Worm (Caenorhabditis elegans): ENCODE results near the gene srt-6.

srt-6 gene

ce11 chrV:7416569-7416968 lies 8.0 kb upstream of the srt-6 start:
- peak; percentile 7 for TF ChIP-seq nhr-23 (tag; optimal IDR thresholded peaks at IDR 0.05)
- TF ChIP-seq elt-1 (tag; optimal IDR thresholded peaks at IDR 0.05): no peak
- TF ChIP-seq nhr-77 (tag; optimal IDR thresholded peaks at IDR 0.05): no peak
- peak; percentile 20 for TF ChIP-seq nhr-43 (tag; optimal IDR thresholded peaks at IDR 0.05; ENCODE audit: poor library complexity, severe bottlenecking)
- TF ChIP-seq ama-1 (optimal IDR thresholded peaks at IDR 0.05): peak; percentile 57

ce11 chrV:7415780-7416428 lies 7.3 kb upstream of the srt-6 start, which contains the start of gene F18E3.13:
Gene F18E3.13, plus strand, starts transcription at chrV:7416164.
- no peak for TF ChIP-seq aly-2 (tag; optimal IDR thresholded peaks at IDR 0.05)
- no peak for TF ChIP-seq zag-1 (tag; optimal IDR thresholded peaks at IDR 0.05)
- TF ChIP-seq nhr-23 (tag; optimal IDR thresholded peaks at IDR 0.05): peak; percentile 85
- peak; percentile 7 for TF ChIP-seq lsy-12 (tag; optimal IDR thresholded peaks at IDR 0.05)
- no peak for TF ChIP-seq fkh-2 (tag; optimal IDR thresholded peaks at IDR 0.05)
- TF ChIP-seq daf-12 (tag; optimal IDR thresholded peaks at IDR 0.05): no peak
- TF ChIP-seq nhr-25 (tag; optimal IDR thresholded peaks at IDR 0.05): peak; percentile 92
- peak; percentile 34 for TF ChIP-seq tbx-2 (tag; optimal IDR thresholded peaks at IDR 0.05)
- TF ChIP-seq ceh-82 (tag; optimal IDR thresholded peaks at IDR 0.05): no peak
- TF ChIP-seq ztf-11 (tag; optimal IDR thresholded peaks at IDR 0.05): no peak
- TF ChIP-seq R02D3.7 (tag; optimal IDR thresholded peaks at IDR 0.05): no peak
- no peak for TF ChIP-seq mml-1 (tag; optimal IDR thresholded peaks at IDR 0.05)
- peak; percentile 33 to 44 (median 38) for TF ChIP-seq elt-3 (tag; optimal IDR thresholded peaks at IDR 0.05)
- TF ChIP-seq jun-1 (tag; optimal IDR thresholded peaks at IDR 0.05): peak; percentile 37
- peak; percentile 93 for TF ChIP-seq nhr-43 (tag; optimal IDR thresholded peaks at IDR 0.05; ENCODE audit: poor library complexity, severe bottlenecking)
- peak; percentile 22 for TF ChIP-seq egl-27 (tag; optimal IDR thresholded peaks at IDR 0.05)
- TF ChIP-seq ama-1 (optimal IDR thresholded peaks at IDR 0.05): peak; percentile 93

- TF ChIP-seq nhr-43 (tag; optimal IDR thresholded peaks at IDR 0.05; ENCODE audit: poor library complexity, severe bottlenecking): no peak
- TF ChIP-seq ama-1 (optimal IDR thresholded peaks at IDR 0.05): peak; percentile 83
Measured at ce11 chrV:7414909-7415308, 6.3 kb upstream of the srt-6 start, which contains the start of gene F18E3.12. Gene F18E3.12, plus strand, starts transcription at chrV:7414985.

- TF ChIP-seq nhr-25 (tag; optimal IDR thresholded peaks at IDR 0.05) (peak; percentile 71), skn-1 (tag; optimal IDR thresholded peaks at IDR 0.05) (peak; percentile 71), nhr-43 (tag; optimal IDR thresholded peaks at IDR 0.05; ENCODE audit: poor library complexity, severe bottlenecking) (peak; percentile 84), zag-1 (tag; optimal IDR thresholded peaks at IDR 0.05) (no peak), elt-3 (tag; optimal IDR thresholded peaks at IDR 0.05) (peak in 1 of 3 experiments; percentile 23), ztf-4 (tag; optimal IDR thresholded peaks at IDR 0.05) (no peak), lsy-12 (tag; optimal IDR thresholded peaks at IDR 0.05) (no peak), ceh-82 (tag; optimal IDR thresholded peaks at IDR 0.05) (no peak), snpc-4 (tag; optimal IDR thresholded peaks at IDR 0.05) (no peak), nhr-23 (tag; optimal IDR thresholded peaks at IDR 0.05) (peak; percentile 71), ama-1 (optimal IDR thresholded peaks at IDR 0.05) (peak; percentile 84), egl-5 (tag; optimal IDR thresholded peaks at IDR 0.05) (no peak)
Measured at ce11 chrV:7413107-7413774, 4.6 kb upstream of the srt-6 start, which contains the start of gene F18E3.11. Gene F18E3.11, plus strand, starts transcription at chrV:7413482.

- TF ChIP-seq elt-1 (tag; optimal IDR thresholded peaks at IDR 0.05) (no peak), daf-12 (tag; optimal IDR thresholded peaks at IDR 0.05) (no peak), ceh-82 (tag; optimal IDR thresholded peaks at IDR 0.05) (no peak), jun-1 (tag; optimal IDR thresholded peaks at IDR 0.05) (no peak), nhr-28 (tag; optimal IDR thresholded peaks at IDR 0.05) (no peak), skn-1 (tag; optimal IDR thresholded peaks at IDR 0.05) (no peak), sea-2 (GFP tag; optimal IDR thresholded peaks at IDR 0.05) (no peak), fkh-2 (tag; optimal IDR thresholded peaks at IDR 0.05) (no peak), R02D3.7 (tag; optimal IDR thresholded peaks at IDR 0.05) (no peak)
Measured at ce11 chrV:7411695-7412094, 3.1 kb upstream of the srt-6 start, which contains the start of gene str-41. Gene str-41, plus strand, starts transcription at chrV:7411995.

ce11 chrV:7409599-7409998 lies 985 bp upstream of the srt-6 start, which contains the start of gene R13D7.2:
Gene R13D7.2, plus strand, starts transcription at chrV:7409899.
- no peak for TF ChIP-seq lin-15B (tag; optimal IDR thresholded peaks at IDR 0.05)
- no peak for TF ChIP-seq elt-3 (tag; optimal IDR thresholded peaks at IDR 0.05)
- TF ChIP-seq snpc-4 (tag; optimal IDR thresholded peaks at IDR 0.05): no peak
- no peak for TF ChIP-seq R02D3.7 (tag; optimal IDR thresholded peaks at IDR 0.05)
- no peak for TF ChIP-seq egl-5 (tag; optimal IDR thresholded peaks at IDR 0.05)
- no peak for TF ChIP-seq nhr-11 (tag; optimal IDR thresholded peaks at IDR 0.05)
- TF ChIP-seq tbx-2 (tag; optimal IDR thresholded peaks at IDR 0.05): no peak
- TF ChIP-seq fkh-2 (tag; optimal IDR thresholded peaks at IDR 0.05): no peak
- no peak for TF ChIP-seq mml-1 (tag; optimal IDR thresholded peaks at IDR 0.05)
- TF ChIP-seq nhr-67 (tag; optimal IDR thresholded peaks at IDR 0.05): no peak
